Worm (Caenorhabditis elegans): ENCODE data around the gene C15H7.3.
"Not testable (repeated sequence)": the region's sequence is repeated elsewhere in the genome, so short reads cannot be mapped to it uniquely, and the experiment has no call there.

Gene C15H7.3

DNA sequence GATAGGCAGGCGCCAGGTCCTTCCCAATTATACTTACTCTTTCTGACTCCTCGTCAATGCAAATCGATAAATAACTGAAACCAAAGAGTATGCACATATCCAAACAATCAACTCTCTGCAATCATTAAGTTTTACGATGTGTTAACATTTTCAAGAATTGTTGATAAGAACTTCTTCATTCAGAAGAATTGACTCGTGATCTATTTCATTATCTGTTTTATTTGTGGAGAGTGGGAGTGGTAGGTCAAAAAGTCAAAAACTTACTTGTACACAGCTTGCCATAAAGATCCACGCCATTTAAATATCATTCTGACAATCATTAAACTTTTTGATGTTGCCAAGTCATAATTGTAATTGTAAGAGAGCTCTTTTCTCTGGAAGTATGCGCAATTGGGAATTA, 37.6 kb upstream of the C15H7.3 start:
- no peak for TF ChIP-seq tbx-8 (GFP tag; optimal IDR thresholded peaks at IDR 0.05)
- no peak for TF ChIP-seq nhr-2 (tag; optimal IDR thresholded peaks at IDR 0.05)
- TF ChIP-seq zip-8 (tag; optimal IDR thresholded peaks at IDR 0.05), result no peak
- no peak for TF ChIP-seq pha-4 (tag; optimal IDR thresholded peaks at IDR 0.05)
- TF ChIP-seq lin-13 (tag; optimal IDR thresholded peaks at IDR 0.05), result no peak
- no peak for TF ChIP-seq bed-3 (GFP tag; optimal IDR thresholded peaks at IDR 0.05)
- no peak for TF ChIP-seq nhr-237 (tag; optimal IDR thresholded peaks at IDR 0.05)
- TF ChIP-seq cnd-1 (tag; optimal IDR thresholded peaks at IDR 0.05), result no peak

DNA sequence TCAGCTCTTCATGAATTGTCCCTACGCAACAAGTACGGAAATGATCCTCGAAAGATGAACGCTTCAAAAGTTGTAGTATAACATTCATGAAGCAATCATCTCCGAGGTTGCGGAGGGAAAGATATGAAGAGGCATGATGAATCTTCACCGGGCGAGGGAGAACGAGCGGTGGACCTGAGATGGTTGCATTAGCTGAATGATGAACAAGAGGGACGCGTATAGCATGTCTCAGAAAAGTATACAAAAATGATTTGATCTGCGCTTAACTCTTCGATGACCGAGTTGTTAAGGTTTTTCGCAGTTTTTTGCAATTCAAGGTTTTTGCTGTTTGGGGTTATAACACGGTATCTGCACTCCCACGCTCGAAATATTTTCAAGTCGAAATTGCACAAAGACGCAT, 34.2 kb upstream of the C15H7.3 start, which contains the start of gene C07A9.10:
TSS of gene C07A9.10 (minus strand) at position 101 of the 400 bp plus-strand sequence.
- no peak for TF ChIP-seq tbx-8 (GFP tag; optimal IDR thresholded peaks at IDR 0.05)
- TF ChIP-seq hlh-1 (tag; optimal IDR thresholded peaks at IDR 0.05), result no peak

DNA sequence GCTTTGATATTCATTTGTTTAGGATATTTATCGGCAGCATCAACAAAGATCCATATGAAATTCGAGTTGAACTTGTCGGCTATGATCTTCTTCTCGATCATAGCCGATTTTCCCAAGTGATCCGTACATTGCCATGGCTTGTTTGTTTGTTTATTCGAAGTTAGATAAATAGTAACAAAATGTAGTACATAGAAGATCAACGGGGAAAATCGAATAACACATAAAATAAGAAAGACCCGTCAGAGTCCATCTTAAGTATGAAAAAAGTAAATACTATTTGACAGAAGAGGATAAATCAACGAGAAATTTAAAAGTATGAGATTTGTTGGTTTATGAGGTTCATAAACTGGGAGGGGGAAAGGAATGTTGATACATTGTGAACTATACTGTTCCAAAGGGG, 31.0 kb upstream of the C15H7.3 start, which contains the start of gene C07A9.5:
TSS of gene C07A9.5 (minus strand) at position 101 of the 400 bp plus-strand sequence.
- not testable (repeated sequence) for TF ChIP-seq elt-3, lin-13, nhr-12 (tag; optimal IDR thresholded peaks at IDR 0.05)

DNA sequence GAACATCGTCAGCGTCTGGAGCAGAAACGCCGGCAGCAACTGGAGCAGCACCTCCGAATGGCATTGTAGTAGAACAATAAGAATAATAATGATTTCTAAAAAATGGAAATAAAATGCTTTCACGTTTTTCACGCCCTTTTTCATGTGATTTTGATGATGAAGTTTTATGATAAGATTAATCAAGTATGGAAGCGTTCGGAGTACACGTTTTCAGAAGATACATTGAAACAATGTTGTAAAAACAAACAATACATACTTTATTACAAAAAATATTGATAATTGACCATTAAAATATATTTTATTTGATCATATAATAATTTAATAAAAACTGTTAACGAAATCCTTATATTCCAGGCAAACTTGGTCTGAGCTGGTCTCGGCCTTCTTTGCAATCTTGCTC, 29.4 kb upstream of the C15H7.3 start, which contains the start of gene C07A9.13:
TSS of gene C07A9.13 (minus strand) at position 101 of the 400 bp plus-strand sequence.
- not testable (repeated sequence) for TF ChIP-seq nhr-76, pha-4, ceh-39 (tag; optimal IDR thresholded peaks at IDR 0.05)

DNA sequence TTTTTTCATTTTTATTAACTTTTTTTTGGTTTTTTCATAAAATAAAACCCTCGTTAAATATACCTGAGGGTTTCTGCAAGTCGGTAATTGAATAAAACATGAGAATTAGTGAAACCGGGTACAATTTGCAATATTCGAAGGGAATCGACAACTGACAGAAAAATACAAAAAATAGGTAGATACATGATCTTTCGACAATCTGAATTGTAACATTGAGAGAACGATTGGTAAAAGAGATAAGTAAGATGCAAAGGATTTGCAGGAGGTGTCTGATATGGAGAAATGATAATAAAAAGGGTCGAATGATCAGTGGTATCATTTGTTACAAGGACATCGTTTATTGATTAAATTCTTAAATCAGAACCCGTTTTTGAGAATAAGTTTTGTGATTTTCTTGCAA, 27.0 kb upstream of the C15H7.3 start, which contains the start of gene ugt-60:
TSS of gene ugt-60 (minus strand) at position 233 of the 400 bp plus-strand sequence.
- TF ChIP-seq elt-1 (tag; optimal IDR thresholded peaks at IDR 0.05; ENCODE audit: borderline replicate concordance, insufficient read depth) (peak; percentile 51), bed-3 (GFP tag; optimal IDR thresholded peaks at IDR 0.05) (no peak)

DNA sequence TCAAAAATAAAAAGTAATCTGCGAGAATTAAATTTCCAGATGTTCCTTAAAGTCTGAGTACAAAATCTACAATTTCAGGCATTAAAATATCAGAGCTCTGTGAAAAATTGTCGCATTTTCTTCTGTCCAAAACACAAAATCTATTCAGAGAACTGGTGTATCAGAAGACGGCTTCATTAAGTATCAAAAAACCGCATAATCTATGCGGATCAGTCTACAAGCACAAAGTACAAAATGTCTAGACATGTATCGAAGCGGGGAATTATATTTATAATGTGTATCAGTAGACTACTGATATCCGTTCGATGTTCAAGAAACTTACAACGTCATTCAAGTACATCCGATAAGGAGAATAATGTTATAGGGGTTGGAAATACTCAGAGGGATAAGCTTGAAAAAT, 17.8 kb upstream of the C15H7.3 start:
- TF ChIP-seq blmp-1 (tag; optimal IDR thresholded peaks at IDR 0.05), result no peak
- TF ChIP-seq M03D4.4 (tag; optimal IDR thresholded peaks at IDR 0.05), result no peak
- no peak for TF ChIP-seq nhr-237 (tag; optimal IDR thresholded peaks at IDR 0.05)
- TF ChIP-seq ceh-39 (tag; optimal IDR thresholded peaks at IDR 0.05), result no peak
- TF ChIP-seq mab-5 (tag; optimal IDR thresholded peaks at IDR 0.05), result no peak
- no peak for TF ChIP-seq tbx-8 (GFP tag; optimal IDR thresholded peaks at IDR 0.05)
- TF ChIP-seq elt-1 (tag; optimal IDR thresholded peaks at IDR 0.05; ENCODE audit: borderline replicate concordance, insufficient read depth), result no peak
- TF ChIP-seq bed-3 (GFP tag; optimal IDR thresholded peaks at IDR 0.05), result no peak
- TF ChIP-seq unc-120 (tag; optimal IDR thresholded peaks at IDR 0.05; ENCODE audit: poor library complexity, severe bottlenecking), result no peak
- no peak for TF ChIP-seq zip-8 (tag; optimal IDR thresholded peaks at IDR 0.05)
- no peak for TF ChIP-seq ceh-83 (GFP tag; optimal IDR thresholded peaks at IDR 0.05)
- TF ChIP-seq nhr-2 (tag; optimal IDR thresholded peaks at IDR 0.05), result no peak
- TF ChIP-seq drap-1 (GFP tag; optimal IDR thresholded peaks at IDR 0.05), result no peak
- TF ChIP-seq snpc-4 (tag; optimal IDR thresholded peaks at IDR 0.05), result no peak

DNA sequence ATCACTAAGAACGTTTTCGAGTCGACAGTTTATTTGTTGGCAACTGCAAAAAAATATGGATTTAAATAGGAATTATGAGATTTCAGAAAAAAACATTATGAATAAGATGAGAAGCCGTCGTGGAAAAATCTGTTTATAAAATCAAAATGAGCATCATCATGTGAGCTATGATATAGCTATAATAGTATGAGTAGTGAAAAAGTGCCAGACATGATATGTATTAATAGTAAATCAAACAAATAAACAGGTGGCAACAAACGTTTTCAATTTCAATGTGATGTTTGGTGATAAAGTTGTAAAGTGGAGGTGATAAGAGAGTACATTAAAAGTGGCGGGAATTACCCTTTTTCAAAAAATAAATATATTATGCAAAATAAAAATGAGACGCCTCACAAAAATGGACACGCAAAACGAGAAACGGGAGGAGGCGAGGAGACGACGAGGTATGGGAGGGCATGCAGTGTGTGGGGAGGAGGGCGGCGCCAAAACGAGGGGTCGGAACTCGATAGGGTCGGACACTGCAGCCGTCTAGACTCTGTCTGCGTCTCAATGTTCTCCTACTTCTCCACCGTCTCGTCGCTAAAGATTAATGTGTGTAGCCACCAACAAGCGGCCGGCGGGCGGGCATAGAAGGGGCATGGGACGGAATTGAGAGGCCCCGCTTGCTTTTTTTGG, 16.0 kb upstream of the C15H7.3 start, which contains the start of gene C07A9.9:
TSS of gene C07A9.9 (minus strand) at position 51 of the 675 bp plus-strand sequence.
- TF ChIP-seq unc-62 (GFP tag; optimal IDR thresholded peaks at IDR 0.05) (peak; percentile 20), mab-5 (tag; optimal IDR thresholded peaks at IDR 0.05) (no peak), elt-1 (tag; optimal IDR thresholded peaks at IDR 0.05; ENCODE audit: borderline replicate concordance, insufficient read depth) (peak; percentile 35), ham-2 (GFP tag; optimal IDR thresholded peaks at IDR 0.05) (peak; percentile 98), blmp-1 (tag; optimal IDR thresholded peaks at IDR 0.05) (no peak), sptf-1 (tag; optimal IDR thresholded peaks at IDR 0.05) (peak; percentile 75), M03D4.4 (tag; optimal IDR thresholded peaks at IDR 0.05) (peak; percentile 50), ceh-43 (GFP tag; optimal IDR thresholded peaks at IDR 0.05) (no peak), lin-13 (tag; optimal IDR thresholded peaks at IDR 0.05) (peak; percentile 20), nhr-237 (tag; optimal IDR thresholded peaks at IDR 0.05) (peak; percentile 20), lsy-2 (tag; optimal IDR thresholded peaks at IDR 0.05) (peak; percentile 38), nhr-28 (tag; optimal IDR thresholded peaks at IDR 0.05) (no peak), ztf-11 (tag; optimal IDR thresholded peaks at IDR 0.05) (no peak), mls-2 (tag; optimal IDR thresholded peaks at IDR 0.05) (peak; percentile 54), unc-120 (tag; optimal IDR thresholded peaks at IDR 0.05; ENCODE audit: poor library complexity, severe bottlenecking) (peak; percentile 84), ces-1 (GFP tag; optimal IDR thresholded peaks at IDR 0.05) (peak; percentile 19)
